Fruit fly (Drosophila melanogaster): ENCODE measurements around the gene Rrp5.

The Rrp5 gene

dm6 chr3R:24369268-24369667 is 36.2 kb upstream of the Rrp5 start, which contains the start of gene CG13614:
Gene CG13614 (plus strand): TSS chr3R:24369568.
- TF ChIP-seq jim (GFP tag; optimal IDR thresholded peaks at IDR 0.05): no peak
- TF ChIP-seq Hr83 (GFP tag; optimal IDR thresholded peaks at IDR 0.05; ENCODE audit: poor library complexity, severe bottlenecking): no peak
- TF ChIP-seq Vsx2 (GFP tag; optimal IDR thresholded peaks at IDR 0.05; ENCODE audit: partially characterized antibody): no peak
- no peak for TF ChIP-seq Abd-B (GFP tag; optimal IDR thresholded peaks at IDR 0.05)
- TF ChIP-seq Rel (GFP tag; optimal IDR thresholded peaks at IDR 0.05): no peak
- TF ChIP-seq Rel (tag; optimal IDR thresholded peaks at IDR 0.05): no peak
- no peak for TF ChIP-seq ey (GFP tag; optimal IDR thresholded peaks at IDR 0.05)
- TF ChIP-seq Myc (optimal IDR thresholded peaks at IDR 0.05): no peak
- TF ChIP-seq sage (GFP tag; optimal IDR thresholded peaks at IDR 0.05): no peak
- no peak for TF ChIP-seq h (GFP tag; optimal IDR thresholded peaks at IDR 0.05)
- TF ChIP-seq Jra (GFP tag; optimal IDR thresholded peaks at IDR 0.05): no peak

- TF ChIP-seq Hnf4 (GFP tag; optimal IDR thresholded peaks at IDR 0.05): no peak
- no peak for TF ChIP-seq dl (GFP tag; optimal IDR thresholded peaks at IDR 0.05; ENCODE audit: insufficient read depth in 1 of 2, partially characterized antibody in 2 of 2)
- TF ChIP-seq OdsH (GFP tag; optimal IDR thresholded peaks at IDR 0.05): no peak
- TF ChIP-seq CG9705 (GFP tag; optimal IDR thresholded peaks at IDR 0.05): no peak
- no peak for TF ChIP-seq psq (GFP tag; optimal IDR thresholded peaks at IDR 0.05)
- no peak for TF ChIP-seq Hr78 (GFP tag; optimal IDR thresholded peaks at IDR 0.05)
- TF ChIP-seq brk (GFP tag; optimal IDR thresholded peaks at IDR 0.05): no peak
- TF ChIP-seq woc (GFP tag; optimal IDR thresholded peaks at IDR 0.05): no peak
- TF ChIP-seq CrebA (GFP tag; optimal IDR thresholded peaks at IDR 0.05; ENCODE audit: borderline replicate concordance): no peak
- TF ChIP-seq ey (GFP tag; optimal IDR thresholded peaks at IDR 0.05): no peak
- no peak for TF ChIP-seq h (GFP tag; optimal IDR thresholded peaks at IDR 0.05)
- no peak for TF ChIP-seq Dif (GFP tag; optimal IDR thresholded peaks at IDR 0.05; ENCODE audit: partially characterized antibody)
- no peak for TF ChIP-seq dsf (GFP tag; optimal IDR thresholded peaks at IDR 0.05; ENCODE audit: borderline replicate concordance)
- TF ChIP-seq fru (GFP tag; optimal IDR thresholded peaks at IDR 0.05): no peak
- TF ChIP-seq jim (GFP tag; optimal IDR thresholded peaks at IDR 0.05): no peak
- TF ChIP-seq CG32264 (GFP tag; optimal IDR thresholded peaks at IDR 0.05): no peak
These were observed 34.9 kb upstream of the Rrp5 start, which contains the start of the genes CG42812 and CG33341 for dm6 chr3R:24368064-24368463. Gene CG42812 (minus strand): TSS chr3R:24368164. Gene CG33341 (plus strand): TSS chr3R:24368358.

- no peak for TF ChIP-seq dl (GFP tag; optimal IDR thresholded peaks at IDR 0.05; ENCODE audit: insufficient read depth in 1 of 2, partially characterized antibody in 2 of 2)
- no peak for TF ChIP-seq N (GFP tag; optimal IDR thresholded peaks at IDR 0.05)
- TF ChIP-seq Sp1 (GFP tag; optimal IDR thresholded peaks at IDR 0.05): no peak
- no peak for TF ChIP-seq Hr83 (GFP tag; optimal IDR thresholded peaks at IDR 0.05; ENCODE audit: poor library complexity, severe bottlenecking)
- TF ChIP-seq lola (GFP tag; optimal IDR thresholded peaks at IDR 0.05): no peak
These were observed 34.0 kb upstream of the Rrp5 start, which contains the start of gene CG42811 for dm6 chr3R:24367120-24367519. Gene CG42811 (minus strand): TSS chr3R:24367220.

dm6 chr3R:24364880-24365604 is 31.9 kb upstream of the Rrp5 start, which contains the start of the genes CG17784 and CG13613:
Gene CG17784 (minus strand): TSS chr3R:24364980.
Gene CG13613 (plus strand): TSS chr3R:24365554.
- no peak for TF ChIP-seq Hr83 (GFP tag; optimal IDR thresholded peaks at IDR 0.05; ENCODE audit: poor library complexity, severe bottlenecking)
- TF ChIP-seq Sp1 (GFP tag; optimal IDR thresholded peaks at IDR 0.05): no peak
- no peak for TF ChIP-seq CG32264 (GFP tag; optimal IDR thresholded peaks at IDR 0.05)
- TF ChIP-seq woc (GFP tag; optimal IDR thresholded peaks at IDR 0.05): no peak
- TF ChIP-seq psq (GFP tag; optimal IDR thresholded peaks at IDR 0.05): no peak
- TF ChIP-seq Myc (optimal IDR thresholded peaks at IDR 0.05): no peak
- no peak for TF ChIP-seq h (GFP tag; optimal IDR thresholded peaks at IDR 0.05)
- no peak for TF ChIP-seq Abd-B (GFP tag; optimal IDR thresholded peaks at IDR 0.05)
- no peak for TF ChIP-seq N (GFP tag; optimal IDR thresholded peaks at IDR 0.05)
- no peak for TF ChIP-seq Vsx2 (GFP tag; optimal IDR thresholded peaks at IDR 0.05; ENCODE audit: partially characterized antibody)
- no peak for TF ChIP-seq ey (GFP tag; optimal IDR thresholded peaks at IDR 0.05)
- TF ChIP-seq usp (GFP tag; optimal IDR thresholded peaks at IDR 0.05): no peak
- TF ChIP-seq Hr78 (GFP tag; optimal IDR thresholded peaks at IDR 0.05): no peak
- no peak for TF ChIP-seq lola (GFP tag; optimal IDR thresholded peaks at IDR 0.05)
- no peak for TF ChIP-seq Rel (GFP tag; optimal IDR thresholded peaks at IDR 0.05)
- no peak for TF ChIP-seq Rel (tag; optimal IDR thresholded peaks at IDR 0.05)
- TF ChIP-seq dl (GFP tag; optimal IDR thresholded peaks at IDR 0.05; ENCODE audit: insufficient read depth in 1 of 2, partially characterized antibody in 2 of 2): no peak
- no peak for TF ChIP-seq jim (GFP tag; optimal IDR thresholded peaks at IDR 0.05)
- no peak for TF ChIP-seq OdsH (GFP tag; optimal IDR thresholded peaks at IDR 0.05)
- TF ChIP-seq dmrt93B (GFP tag; optimal IDR thresholded peaks at IDR 0.05): no peak
- TF ChIP-seq sage (GFP tag; optimal IDR thresholded peaks at IDR 0.05): no peak

Measured in whole organism, wandering third instar larva.